Worm (Caenorhabditis elegans): ENCODE data around the gene tbc-17.

ce11 chrII:12726704-12727103 is 32.5 kb downstream of the tbc-17 start:
- TF ChIP-seq fos-1 (tag; optimal IDR thresholded peaks at IDR 0.05) (no peak), ama-1 (optimal IDR thresholded peaks at IDR 0.05) (no peak), lin-13 (GFP tag; optimal IDR thresholded peaks at IDR 0.05) (no peak), egl-27 (tag; optimal IDR thresholded peaks at IDR 0.05) (no peak), nhr-12 (tag; optimal IDR thresholded peaks at IDR 0.05) (no peak), elt-1 (tag; optimal IDR thresholded peaks at IDR 0.05) (no peak), unc-39 (tag; optimal IDR thresholded peaks at IDR 0.05) (no peak)
